Fruit fly (Drosophila melanogaster) whole organism, adult: ENCODE data around the gene C1GalTA.

Source experiments
- CG11617 ChIP-seq: fragments of 200-800 bp; sonication (Bioruptor generic); optimal IDR thresholded peaks from 2 replicates; lab custom pipeline; 2017; ENCODE audit warnings: mild to moderate bottlenecking, missing biosample characterization, missing genetic modification reagents, missing genetic modification characterization
- CG12768 ChIP-seq: fragments of 200-800 bp; sonication (Bioruptor generic); optimal IDR thresholded peaks from 2 replicates; lab custom pipeline; 2017; ENCODE audit warnings: missing biosample characterization, missing genetic modification characterization, mild to moderate bottlenecking, moderate library complexity, missing genetic modification reagents
- CG1620 ChIP-seq: fragments of 200-800 bp; sonication (Bioruptor generic); optimal IDR thresholded peaks from 2 replicates; lab custom pipeline; 2016; ENCODE audit warnings: missing biosample characterization, missing genetic modification characterization
- CG33017 ChIP-seq: fragments of 200-800 bp; sonication (Bioruptor generic); optimal IDR thresholded peaks from 2 replicates; lab custom pipeline; 2018; ENCODE audit warnings: missing biosample characterization, mild to moderate bottlenecking, missing genetic modification characterization, moderate library complexity
- CG5204 ChIP-seq: fragments of 200-800 bp; sonication (Bioruptor generic); optimal IDR thresholded peaks from 2 replicates; lab custom pipeline; 2016; ENCODE audit warnings: missing biosample characterization, missing genetic modification characterization
- CG7045 ChIP-seq: fragments of 200-800 bp; sonication (Bioruptor generic); optimal IDR thresholded peaks from 2 replicates; lab custom pipeline; 2017; ENCODE audit warnings: missing biosample characterization, mild to moderate bottlenecking, missing genetic modification characterization
- CG7101 ChIP-seq: fragments of 200-800 bp; sonication (Bioruptor generic); optimal IDR thresholded peaks from 2 replicates; lab custom pipeline; 2018; ENCODE audit warnings: missing biosample characterization, mild to moderate bottlenecking, missing genetic modification characterization, moderate library complexity
- Mnt ChIP-seq: fragments of 200-800 bp; sonication (Bioruptor generic); optimal IDR thresholded peaks from 2 replicates; lab custom pipeline; 2016; ENCODE audit warnings: missing biosample characterization, mild to moderate bottlenecking, missing genetic modification characterization
- cic ChIP-seq: fragments of 200-800 bp; sonication (Bioruptor generic); optimal IDR thresholded peaks from 2 replicates; lab custom pipeline; 2017; ENCODE audit warnings: missing biosample characterization, mild to moderate bottlenecking, missing genetic modification characterization, moderate library complexity
- cnc ChIP-seq, 2 experiments: fragments of >200 bp; optimal IDR thresholded peaks; 2 replicates each; lab custom pipeline; 2017
- kay ChIP-seq: fragments of 200-800 bp; sonication (Bioruptor generic); peaks from one replicate; lab custom pipeline; 2016; ENCODE audit warnings: missing biosample characterization, missing genetic modification characterization, borderline replicate concordance
- tj ChIP-seq: fragments of 200-800 bp; sonication (Bioruptor generic); optimal IDR thresholded peaks from 3 replicates; lab custom pipeline; 2017; ENCODE audit warnings: missing biosample characterization, mild to moderate bottlenecking, missing genetic modification characterization, moderate library complexity
- toe ChIP-seq: fragments of 200-800 bp; sonication (Bioruptor generic); optimal IDR thresholded peaks from 2 replicates; lab custom pipeline; 2016; ENCODE audit warnings: missing biosample characterization, missing genetic modification characterization

DNA sequence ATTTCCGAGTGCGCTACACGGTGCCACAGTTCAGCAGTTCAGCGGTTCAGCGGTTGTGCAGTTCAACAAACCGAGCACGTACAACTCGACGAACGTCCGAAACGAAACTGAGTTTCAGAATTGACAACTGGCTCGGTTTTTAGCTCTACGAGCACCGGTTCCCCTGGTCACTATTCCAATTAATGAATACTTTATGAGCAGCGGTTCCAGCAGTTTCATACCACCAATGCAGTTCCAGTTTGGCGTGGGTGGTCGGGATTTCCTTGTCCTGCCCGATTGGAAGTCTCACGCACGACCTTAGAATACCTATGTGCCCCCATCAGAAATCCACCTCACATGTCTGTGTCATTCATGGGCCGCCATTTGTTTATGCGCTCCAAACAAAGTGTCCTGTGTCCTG, 24.3 kb upstream of the C1GalTA start, which contains the start of gene CG9541:
- no peak for TF ChIP-seq kay
- no peak for TF ChIP-seq cnc (optimal IDR thresholded peaks at IDR 0.05; lab: Kevin White, UChicago)
- TF ChIP-seq cic: no peak
- no peak for TF ChIP-seq CG7101 (tag; lab: Kevin White, UChicago)
- TF ChIP-seq CG11617 (GFP tag; lab: Kevin White, UChicago): no peak
- TF ChIP-seq CG1620: no peak
- TF ChIP-seq CG7045 (GFP tag; lab: Kevin White, UChicago): no peak
- no peak for TF ChIP-seq toe (GFP tag; lab: Kevin White, UChicago)
- no peak for TF ChIP-seq Mnt
- no peak for TF ChIP-seq CG12768
- no peak for TF ChIP-seq CG5204 (GFP tag; lab: Kevin White, UChicago)
- TF ChIP-seq tj (GFP tag; lab: Kevin White, UChicago): no peak
- TF ChIP-seq CG33017: no peak
